Fruit fly (Drosophila melanogaster) S2 (cell line): ENCODE results near the gene Cyp4ac2.

Experiments used
- CG8478 ChIP-seq: fragments of >200 bp; optimal IDR thresholded peaks from 2 replicates; lab custom pipeline; 2018
- CTCF ChIP-seq, 2 experiments: fragments of >200 bp; optimal IDR thresholded peaks; 2 replicates each; lab custom pipeline; 2018

- no peak for TF ChIP-seq CTCF (optimal IDR thresholded peaks at IDR 0.05; lab: Kevin White, UChicago)
- no peak for TF ChIP-seq CG8478
Measured at dm6 chr2L:5297961-5298311, 31.7 kb downstream of the Cyp4ac2 start.
